Worm (Caenorhabditis elegans) whole organism, L4 larva: ENCODE data around the gene ptr-9.

Experiments used
- T20F7.1 ChIP-seq: fragments of 200-800 bp; sonication (Bioruptor generic); optimal IDR thresholded peaks from 2 replicates; lab custom pipeline; 2018; ENCODE audit warnings: mild to moderate bottlenecking, missing genetic modification characterization, missing compliant biosample characterization
- aha-1 ChIP-seq: fragments of 150-350 bp; peaks from one replicate; lab custom pipeline; 2014; ENCODE audit warnings: missing biosample characterization, missing genetic modification characterization
- arid-1 ChIP-seq: fragments of 200-800 bp; sonication (Bioruptor generic); conservative IDR thresholded peaks from 2 replicates; pipeline ENCODE4 v1.3.6; 2022; ENCODE audit warnings: missing genetic modification reagents, missing genetic modification characterization, missing compliant biosample characterization
- ceh-20 ChIP-seq: fragments of 200-800 bp; sonication (Bioruptor generic); IDR thresholded peaks from 2 replicates; pipeline ENCODE4 v1.3.6; 2022; ENCODE audit warnings: missing genetic modification reagents, missing genetic modification characterization, missing compliant biosample characterization
- ceh-82 ChIP-seq: sonication (generic microtip); optimal IDR thresholded peaks from 2 replicates; lab custom pipeline; 2017; ENCODE audit warnings: missing biosample characterization, missing genetic modification characterization
- ctbp-1 ChIP-seq: fragments of 200-800 bp; sonication (Bioruptor generic); IDR thresholded peaks from 2 replicates; pipeline ENCODE4 v1.3.6; 2022; ENCODE audit warnings: missing genetic modification reagents, missing genetic modification characterization, missing compliant biosample characterization
- daf-16 ChIP-seq, 3 experiments: sonication (generic microtip); optimal IDR thresholded peaks; 2 replicates each; lab custom pipeline; 2016 to 2017; ENCODE audit warnings: missing genetic modification characterization in 3 of 3, missing genetic modification reagents in 3 of 3, mild to moderate bottlenecking in 2 of 3, missing compliant biosample characterization in 2 of 3, missing biosample characterization in 1 of 3, moderate library complexity in 1 of 3
- daf-19 ChIP-seq: fragments of 200-800 bp; sonication (Bioruptor generic); conservative IDR thresholded peaks from 2 replicates; pipeline ENCODE4 v1.3.6; 2022; ENCODE audit warnings: missing genetic modification characterization, missing compliant biosample characterization
- dmd-8 ChIP-seq: fragments of 200-800 bp; sonication (Bioruptor generic); IDR thresholded peaks from 2 replicates; pipeline ENCODE4 v1.3.6; 2022; ENCODE audit warnings: missing genetic modification characterization, missing compliant biosample characterization
- dpl-1 ChIP-seq: fragments of 150-350 bp; optimal IDR thresholded peaks from 2 replicates; lab custom pipeline; 2014; ENCODE audit warnings: missing biosample characterization, missing genetic modification reagents, missing genetic modification characterization
- duxl-1 ChIP-seq: sonication (generic microtip); optimal IDR thresholded peaks from 2 replicates; lab custom pipeline; 2016; ENCODE audit warnings: mild to moderate bottlenecking, missing genetic modification characterization, moderate library complexity, missing compliant biosample characterization; ENCODE audit not compliant: poor library complexity
- egl-27 ChIP-seq: sonication (generic microtip); optimal IDR thresholded peaks from 3 replicates; lab custom pipeline; 2017; ENCODE audit warnings: missing biosample characterization, missing genetic modification reagents, missing genetic modification characterization
- egl-43 ChIP-seq: fragments of 200-800 bp; sonication (Bioruptor generic); IDR thresholded peaks from 2 replicates; pipeline ENCODE4 v1.3.6; 2022; ENCODE audit warnings: missing genetic modification reagents, missing genetic modification characterization, missing compliant biosample characterization
- fkh-10 ChIP-seq: fragments of 150-350 bp; optimal IDR thresholded peaks from 2 replicates; lab custom pipeline; 2014; ENCODE audit warnings: missing biosample characterization, missing genetic modification reagents, missing genetic modification characterization
- hlh-30 ChIP-seq: sonication (generic microtip); optimal IDR thresholded peaks from 2 replicates; lab custom pipeline; 2017; ENCODE audit warnings: antibody characterized with exemption, mild to moderate bottlenecking, missing genetic modification characterization, missing compliant biosample characterization; ENCODE audit not compliant: insufficient read depth
- jun-1 ChIP-seq: fragments of 150-350 bp; optimal IDR thresholded peaks from 2 replicates; lab custom pipeline; 2014; ENCODE audit warnings: missing biosample characterization, missing genetic modification reagents, missing genetic modification characterization
- lin-39 ChIP-seq: fragments of 150-350 bp; optimal IDR thresholded peaks from 2 replicates; lab custom pipeline; 2014; ENCODE audit warnings: missing biosample characterization, missing genetic modification reagents, missing genetic modification characterization
- lsy-2 ChIP-seq, 2 experiments: fragments of 150-350 bp in 1 of 2; sonication (generic microtip) in 1 of 2; optimal IDR thresholded peaks; 2 replicates each; lab custom pipeline; 2014 to 2017; ENCODE audit warnings: missing biosample characterization in 2 of 2, missing genetic modification characterization in 2 of 2
- mdl-1 ChIP-seq, 2 experiments: fragments of 150-350 bp in 1 of 2; sonication (generic microtip) in 1 of 2; optimal IDR thresholded peaks; 2 replicates each; lab custom pipeline; 2014 to 2017; ENCODE audit warnings: missing biosample characterization in 2 of 2, missing genetic modification characterization in 2 of 2
- mes-2 ChIP-seq: sonication (generic microtip); optimal IDR thresholded peaks from 2 replicates; lab custom pipeline; 2016; ENCODE audit warnings: missing genotype, mild to moderate bottlenecking, missing genetic modification characterization, missing compliant biosample characterization; ENCODE audit not compliant: poor library complexity, severe bottlenecking
- mxl-3 ChIP-seq: fragments of 200-800 bp; sonication (Bioruptor generic); optimal IDR thresholded peaks from 2 replicates; lab custom pipeline; 2018; ENCODE audit warnings: mild to moderate bottlenecking, missing genetic modification characterization, missing compliant biosample characterization
- nhr-10 ChIP-seq: fragments of 150-350 bp; optimal IDR thresholded peaks from 2 replicates; lab custom pipeline; 2014; ENCODE audit warnings: missing biosample characterization, missing genetic modification characterization
- nhr-6 ChIP-seq: fragments of 150-350 bp; optimal IDR thresholded peaks from 2 replicates; lab custom pipeline; 2014; ENCODE audit warnings: missing biosample characterization, missing genetic modification characterization
- php-3 ChIP-seq: fragments of 200-800 bp; sonication (Bioruptor generic); IDR thresholded peaks from 2 replicates; pipeline ENCODE4 v1.3.6; 2022; ENCODE audit warnings: missing genetic modification reagents, missing genetic modification characterization, missing compliant biosample characterization
- snpc-4 ChIP-seq: fragments of 150-350 bp; optimal IDR thresholded peaks from 2 replicates; lab custom pipeline; 2014; ENCODE audit warnings: missing biosample characterization, missing genetic modification characterization
- spr-3 ChIP-seq: fragments of 200-800 bp; sonication (Bioruptor generic); optimal IDR thresholded peaks from 2 replicates; lab custom pipeline; 2018; ENCODE audit warnings: mild to moderate bottlenecking, missing genetic modification characterization, missing compliant biosample characterization
- unc-62 ChIP-seq, 3 experiments: fragments of 150-350 bp in 1 of 3; sonication (generic microtip); optimal IDR thresholded peaks in 2 of 3; peaks in 1 of 3; 1 replicate in 1 of 3; 2 replicates in 2 of 3; lab custom pipeline; 2014 to 2017; ENCODE audit warnings: missing biosample characterization in 3 of 3, missing genetic modification characterization in 3 of 3, missing genetic modification reagents in 3 of 3, missing genotype in 1 of 3
- vab-7 ChIP-seq: fragments of 200-800 bp; sonication (Bioruptor generic); IDR thresholded peaks from 2 replicates; pipeline ENCODE4 v1.3.6; 2022; ENCODE audit warnings: missing genetic modification reagents, missing genetic modification characterization, missing compliant biosample characterization
- zag-1 ChIP-seq: fragments of 150-350 bp; optimal IDR thresholded peaks from 2 replicates; lab custom pipeline; 2014; ENCODE audit warnings: missing biosample characterization, missing genetic modification characterization

Gene ptr-9

DNA sequence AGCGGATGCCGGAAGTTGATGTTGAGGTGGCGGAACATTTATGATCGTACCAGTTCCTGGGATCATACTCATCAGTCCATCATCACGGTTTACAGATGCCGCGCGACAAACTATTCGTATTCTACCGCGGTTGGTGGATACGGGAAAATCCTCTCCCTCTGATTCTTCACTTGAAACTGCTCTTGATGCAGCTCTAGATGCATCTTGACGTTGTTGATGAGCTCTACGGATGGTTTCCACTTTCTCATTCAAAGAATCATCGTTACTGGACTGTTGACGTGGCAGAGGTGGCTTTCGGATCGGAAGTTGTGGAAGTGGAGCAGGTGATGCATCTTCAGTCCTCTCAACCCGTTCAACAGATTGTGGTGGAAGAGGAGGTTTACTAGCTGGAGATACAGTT, 12.3 kb downstream of the ptr-9 start:
- peak; percentile 90 for TF ChIP-seq aha-1 (tag; lab: Kevin White, UChicago)
- TF ChIP-seq fkh-10 (GFP tag; lab: Kevin White, UChicago) = no peak
- no peak for TF ChIP-seq zag-1 (tag; lab: Kevin White, UChicago)

DNA sequence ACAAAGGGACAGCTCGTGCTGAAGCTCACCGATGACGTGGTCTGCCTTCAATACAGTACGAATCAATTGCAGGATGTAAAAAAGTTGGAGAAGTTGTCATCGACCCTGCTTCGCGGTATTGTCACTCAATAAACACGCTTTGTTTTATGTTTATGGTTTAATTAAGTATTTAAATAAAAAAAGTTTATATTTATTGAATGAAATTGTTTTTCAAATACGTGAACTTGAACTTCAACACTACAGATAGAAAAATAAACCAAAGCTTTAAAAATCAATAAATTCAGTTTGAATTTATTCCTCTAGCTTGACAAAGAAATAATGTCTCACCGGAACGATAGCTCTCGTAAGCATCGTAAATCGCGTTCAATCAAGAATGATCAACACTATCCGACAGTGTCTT, 15.7 kb downstream of the ptr-9 start, which contains the start of gene ZK512.8:
TSS of gene ZK512.8 (plus strand) at position 301 of the 400 bp plus-strand sequence.
- TF ChIP-seq nhr-10 (tag; lab: Kevin White, UChicago) = no peak
- no peak for TF ChIP-seq spr-3 (GFP tag; lab: Kevin White, UChicago)
- TF ChIP-seq egl-27 (tag; lab: Kevin White, UChicago) = no peak
- TF ChIP-seq T20F7.1 (GFP tag; lab: Kevin White, UChicago) = no peak
- TF ChIP-seq mdl-1 (tag; optimal IDR thresholded peaks at IDR 0.05; lab: Kevin White, UChicago) = no peak
- TF ChIP-seq vab-7 = no peak
- TF ChIP-seq daf-16 (GFP tag; optimal IDR thresholded peaks at IDR 0.05; lab: Kevin White, UChicago) = no peak
- no peak for TF ChIP-seq daf-16 (tag; optimal IDR thresholded peaks at IDR 0.05; lab: Kevin White, UChicago)

DNA sequence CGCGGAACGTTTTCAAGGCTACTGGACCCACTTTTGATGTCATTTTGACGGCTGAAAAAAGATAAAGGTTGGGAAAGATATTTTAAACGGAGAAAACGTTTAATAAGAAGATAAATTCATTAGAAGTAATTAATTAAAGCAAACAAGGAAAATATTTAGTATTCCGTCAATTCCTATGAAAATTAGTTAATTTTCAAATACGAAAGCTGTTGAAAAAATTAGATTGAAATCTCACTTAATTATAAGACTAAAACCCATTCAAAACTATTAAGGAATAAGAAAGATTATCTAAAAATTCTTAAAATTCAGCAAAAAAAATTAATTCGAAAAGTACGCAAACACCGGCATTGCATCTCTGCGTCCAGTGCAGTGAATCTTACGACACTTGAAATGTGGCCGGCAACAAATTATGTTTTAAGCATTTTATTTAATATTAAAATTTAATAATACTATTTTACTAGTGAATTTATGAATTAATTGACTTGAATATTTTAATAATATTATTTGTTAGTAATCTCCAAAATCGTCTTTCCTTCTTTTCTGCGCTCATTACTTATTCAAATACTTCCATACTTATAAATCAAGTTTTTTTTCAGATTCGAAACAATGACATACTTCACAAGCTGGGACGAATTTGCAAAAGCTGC, 16.6 kb downstream of the ptr-9 start, which contains the start of the genes ZK512.2 and ZK512.4:
TSS of gene ZK512.2 (minus strand) at position 51 of the 647 bp plus-strand sequence.
TSS of gene ZK512.4 (plus strand) at position 597 of the 647 bp plus-strand sequence.
- TF ChIP-seq lin-39 (tag; lab: Kevin White, UChicago) (no peak), duxl-1 (tag; lab: Kevin White, UChicago) (no peak), arid-1 (GFP tag; lab: Robert Waterston, UW) (no peak), lsy-2 (tag; optimal IDR thresholded peaks at IDR 0.05; lab: Kevin White, UChicago) (peak in 1 of 2 experiments; percentile 57), ceh-82 (no peak), mes-2 (tag; lab: Kevin White, UChicago) (peak; percentile 60), vab-7 (no peak), dpl-1 (GFP tag; lab: Kevin White, UChicago) (peak; percentile 41), hlh-30 (tag; lab: Kevin White, UChicago) (peak; percentile 10), egl-43 (GFP tag; lab: Robert Waterston, UW) (no peak), jun-1 (tag; lab: Kevin White, UChicago) (no peak), snpc-4 (no peak)

DNA sequence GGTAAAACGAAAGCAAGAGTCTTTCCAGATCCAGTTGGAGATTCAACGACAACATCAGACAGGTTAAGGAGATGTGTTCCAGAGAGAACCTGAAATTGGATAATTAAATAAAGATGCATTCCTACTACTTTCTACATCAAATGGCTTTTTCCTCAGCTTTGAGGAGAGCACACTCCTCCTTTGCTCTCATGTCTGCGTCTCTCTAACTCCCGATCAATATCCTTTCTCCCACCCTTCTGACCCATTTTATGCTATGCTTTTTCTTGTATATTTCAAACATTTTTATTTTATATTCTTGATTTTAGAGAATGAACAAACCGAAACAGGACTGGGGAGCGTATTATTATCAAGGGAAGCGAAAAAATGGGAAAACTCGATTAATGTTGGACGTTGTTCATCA, 17.5 kb downstream of the ptr-9 start, which contains the start of gene ZK512.11:
TSS of gene ZK512.11 (plus strand) at position 301 of the 400 bp plus-strand sequence.
- TF ChIP-seq nhr-6 (tag; lab: Kevin White, UChicago) (no peak), php-3 (GFP tag; lab: Robert Waterston, UW) (no peak), dmd-8 (GFP tag; lab: Robert Waterston, UW) (no peak), mxl-3 (no peak), fkh-10 (GFP tag; lab: Kevin White, UChicago) (no peak), ctbp-1 (no peak), daf-19 (no peak), ceh-20 (GFP tag; lab: Robert Waterston, UW) (no peak)

DNA sequence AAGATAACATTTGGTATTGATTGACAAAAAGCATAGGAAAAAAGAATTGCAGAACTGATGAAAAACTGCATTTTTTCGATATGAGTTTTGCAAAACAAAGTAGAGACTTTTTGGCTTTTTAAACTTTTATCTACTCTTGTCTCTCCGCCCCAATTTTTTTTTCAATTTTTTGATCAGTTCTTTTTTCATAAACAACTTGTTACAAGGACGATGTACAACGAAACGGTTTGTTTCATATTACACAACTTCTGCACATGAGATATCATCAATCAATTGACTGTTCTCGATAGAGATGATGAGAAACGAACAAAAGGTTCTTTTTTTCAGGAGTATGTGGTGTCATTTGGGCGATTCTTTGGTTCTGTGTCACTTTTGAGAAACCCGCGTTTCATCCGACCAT, 22.9 kb downstream of the ptr-9 start, which contains the start of gene ZK512.7:
TSS of gene ZK512.7 (minus strand) at position 101 of the 400 bp plus-strand sequence.
- TF ChIP-seq unc-62 (GFP tag; optimal IDR thresholded peaks at IDR 0.05 in 1 of 2; lab: Kevin White, UChicago) (peak in 1 of 2 experiments; percentile 72), unc-62 (tag; optimal IDR thresholded peaks at IDR 0.05; lab: Kevin White, UChicago) (no peak), php-3 (GFP tag; lab: Robert Waterston, UW) (no peak)
